Fruit fly (Drosophila melanogaster): ENCODE results near the gene obst-A.

obst-A gene

dm6 chrX:20237914-20238313, 1.7 kb upstream of the obst-A start (continued):
- TF ChIP-seq sqz (GFP tag; optimal IDR thresholded peaks at IDR 0.05) = no peak
- no peak for TF ChIP-seq gce (GFP tag; IDR thresholded peaks at IDR 0.05)
- TF ChIP-seq Doc2 (GFP tag; IDR thresholded peaks at IDR 0.05) = no peak
- TF ChIP-seq CG4328 (GFP tag; optimal IDR thresholded peaks at IDR 0.05) = no peak
- TF ChIP-seq CG8281 (tag; optimal IDR thresholded peaks at IDR 0.05) = no peak
- TF ChIP-seq CG8765 (GFP tag; IDR thresholded peaks at IDR 0.05) = no peak
- peak; percentile 47 for TF ChIP-seq Vsx1 (GFP tag; optimal IDR thresholded peaks at IDR 0.05)
- no peak for TF ChIP-seq CG17912 (GFP tag; optimal IDR thresholded peaks at IDR 0.05)
- TF ChIP-seq CG6765 (GFP tag; optimal IDR thresholded peaks at IDR 0.05) = no peak
- no peak for TF ChIP-seq CrebB (tag; optimal IDR thresholded peaks at IDR 0.05)
- TF ChIP-seq chinmo (GFP tag; IDR thresholded peaks at IDR 0.05; ENCODE audit: partially characterized antibody) = peak; percentile 82; the same call in 2 of the 4 replicates
- peak; percentile 96 for TF ChIP-seq vvl (GFP tag; IDR thresholded peaks at IDR 0.05)
- TF ChIP-seq CG17359 (tag; optimal IDR thresholded peaks at IDR 0.05) = no peak
- TF ChIP-seq CG1529 (GFP tag; optimal IDR thresholded peaks at IDR 0.05) = no peak
- peak; percentile 2 for TF ChIP-seq sd (tag; optimal IDR thresholded peaks at IDR 0.05)
- peak; percentile 8 for TF ChIP-seq kni (GFP tag; optimal IDR thresholded peaks at IDR 0.05)
- TF ChIP-seq amos (GFP tag; IDR thresholded peaks at IDR 0.05; ENCODE audit: partially characterized antibody) = no peak
- TF ChIP-seq CG8944 (GFP tag; optimal IDR thresholded peaks at IDR 0.05) = no peak
- no peak for TF ChIP-seq HmgZ (tag; optimal IDR thresholded peaks at IDR 0.05)
- TF ChIP-seq crol (GFP tag; IDR thresholded peaks at IDR 0.05) = peak; percentile 64
- TF ChIP-seq CG10321 (GFP tag; IDR thresholded peaks at IDR 0.05) = no peak

- peak; percentile 71 for TF ChIP-seq CG12769 (tag; optimal IDR thresholded peaks at IDR 0.05)
- 0 out of 2 replicates have a peak, but pooled peaks have one; percentile 9 for TF ChIP-seq lmd (GFP tag; IDR thresholded peaks at IDR 0.05)
- peak; percentile 14 for TF ChIP-seq Med (GFP tag)
- TF ChIP-seq CG10147 (GFP tag; optimal IDR thresholded peaks at IDR 0.05) = no peak
- TF ChIP-seq CG10979 (tag; optimal IDR thresholded peaks at IDR 0.05) = peak; percentile 85
- TF ChIP-seq D19A (tag; optimal IDR thresholded peaks at IDR 0.05) = peak; percentile 38
- peak; percentile 13 for TF ChIP-seq cg (GFP tag; optimal IDR thresholded peaks at IDR 0.05)
- TF ChIP-seq Ets65A (GFP tag) = peak; percentile 20
- peak; percentile 70 for TF ChIP-seq Dip2 (GFP tag; IDR thresholded peaks at IDR 0.05)
- peak; percentile 20; the same call in 1 of the 3 replicates for TF ChIP-seq row (GFP tag; IDR thresholded peaks at IDR 0.05)
- peak; percentile 86 for TF ChIP-seq CTCF (GFP tag; optimal IDR thresholded peaks at IDR 0.05)
- TF ChIP-seq CG2202 (tag; optimal IDR thresholded peaks at IDR 0.05) = no peak
- 0 out of 2 replicates have a peak, but pooled peaks have one; percentile 11 for TF ChIP-seq onecut (GFP tag; IDR thresholded peaks at IDR 0.05)
- TF ChIP-seq kay (GFP tag; optimal IDR thresholded peaks at IDR 0.05) = no peak
- no peak for TF ChIP-seq ttk (GFP tag; IDR thresholded peaks at IDR 0.05)
- TF ChIP-seq vvl (GFP tag; IDR thresholded peaks at IDR 0.05) = peak; percentile 62; the same call in 1 of the 2 replicates
Measured at dm6 chrX:20238736-20239607, 683 bp upstream of the obst-A start.

DNA sequence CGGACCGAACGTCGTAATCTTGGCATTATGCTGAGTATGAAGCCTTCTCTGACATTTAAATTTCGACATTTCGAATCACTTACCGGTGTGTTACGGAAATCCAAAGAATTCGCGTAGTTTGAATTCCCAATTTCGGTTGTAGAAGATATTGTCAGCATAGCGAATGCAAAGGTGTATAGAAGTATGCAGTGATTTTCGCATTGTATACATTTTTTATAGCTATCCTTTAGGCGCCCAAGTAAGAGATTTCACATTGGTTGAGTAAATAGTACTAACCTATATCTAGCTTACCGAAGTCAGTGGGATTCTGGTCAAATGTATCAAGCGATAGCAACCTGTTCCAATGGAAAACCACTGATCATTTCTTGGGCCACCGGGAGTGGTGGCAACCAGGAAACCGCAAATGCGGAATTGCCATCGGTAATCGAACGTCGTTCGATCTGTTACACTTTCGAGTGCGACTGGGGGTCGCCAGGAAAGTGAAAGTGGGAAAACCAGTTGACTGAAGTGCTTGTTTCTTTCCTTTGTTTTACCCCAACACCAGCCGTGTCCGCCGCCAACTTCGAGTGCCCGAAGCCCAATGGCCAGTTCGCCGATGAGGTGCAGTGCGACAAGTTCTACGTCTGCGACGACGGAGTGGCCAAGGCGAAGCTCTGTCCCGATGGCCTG, 997 bp downstream of the obst-A start:
- peak; percentile 86 for TF ChIP-seq CG17612 (GFP tag; IDR thresholded peaks at IDR 0.05)
- TF ChIP-seq Ets65A (GFP tag) = peak; percentile 84
- no peak for TF ChIP-seq Sry-δ (GFP tag; optimal IDR thresholded peaks at IDR 0.05)
- TF ChIP-seq CG8290 (GFP tag; optimal IDR thresholded peaks at IDR 0.05) = peak; percentile 80
- peak in 1 of 2 experiments; percentile 73 for TF ChIP-seq CG8290 (tag; optimal IDR thresholded peaks at IDR 0.05)
- TF ChIP-seq Blimp-1 (GFP tag; optimal IDR thresholded peaks at IDR 0.05) = peak; percentile 68

Measured in whole organism, embryonic.